Worm (Caenorhabditis elegans): Measurements from ENCODE around the gene unc-58.

The unc-58 gene

DNA sequence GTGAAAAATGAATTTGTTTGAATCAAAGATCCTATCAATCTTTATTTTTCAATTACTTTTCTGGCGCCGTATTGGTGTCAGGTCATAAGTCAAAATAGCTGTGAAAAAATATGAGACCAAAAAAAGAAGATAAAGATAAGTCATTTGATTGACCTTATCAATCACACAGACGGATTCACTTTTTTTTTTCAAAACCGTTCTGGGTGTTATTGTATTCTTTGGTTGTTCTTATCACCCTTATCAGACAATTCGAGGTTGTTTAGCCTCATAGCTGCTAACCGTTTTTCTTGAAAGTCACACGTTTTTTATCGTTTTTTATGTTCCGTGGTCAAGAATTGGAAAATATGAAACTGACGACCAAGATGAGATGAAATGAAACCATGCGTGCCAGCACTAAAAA lies 35.6 kb upstream of the unc-58 start (continued):
- no peak for TF ChIP-seq ceh-62 (tag; optimal IDR thresholded peaks at IDR 0.05)
- no peak for TF ChIP-seq daf-8 (GFP tag; IDR thresholded peaks at IDR 0.05)
- no peak for TF ChIP-seq unc-39 (tag; optimal IDR thresholded peaks at IDR 0.05)
- TF ChIP-seq lin-29 (GFP tag; IDR thresholded peaks at IDR 0.05), result no peak
- TF ChIP-seq php-3 (GFP tag; IDR thresholded peaks at IDR 0.05), result no peak
- TF ChIP-seq ces-1 (GFP tag; optimal IDR thresholded peaks at IDR 0.05), result no peak
- no peak for TF ChIP-seq T26A8.4 (GFP tag; IDR thresholded peaks at IDR 0.05)
- TF ChIP-seq ceh-44 (GFP tag; IDR thresholded peaks at IDR 0.05), result no peak
- TF ChIP-seq spr-3 (GFP tag; optimal IDR thresholded peaks at IDR 0.05), result no peak
- no peak for TF ChIP-seq arid-1 (GFP tag; conservative IDR thresholded peaks at IDR 0.05)
- no peak for TF ChIP-seq snpc-1.2 (GFP tag; IDR thresholded peaks at IDR 0.05)
- no peak for TF ChIP-seq egl-27 (tag; optimal IDR thresholded peaks at IDR 0.05)
- TF ChIP-seq hlh-11 (tag; optimal IDR thresholded peaks at IDR 0.05), result peak; percentile 49
- TF ChIP-seq nhr-25 (tag; optimal IDR thresholded peaks at IDR 0.05; ENCODE audit: borderline replicate concordance, insufficient read depth), result peak; percentile 75
- TF ChIP-seq jun-1 (tag; optimal IDR thresholded peaks at IDR 0.05), result no peak
- TF ChIP-seq zip-11 (GFP tag; IDR thresholded peaks at IDR 0.05), result no peak
- no peak for TF ChIP-seq daf-19 (GFP tag; conservative IDR thresholded peaks at IDR 0.05)
- TF ChIP-seq nhr-102 (tag; optimal IDR thresholded peaks at IDR 0.05), result no peak
- TF ChIP-seq tag-97 (GFP tag; IDR thresholded peaks at IDR 0.05), result no peak
- TF ChIP-seq daf-16 (GFP tag; optimal IDR thresholded peaks at IDR 0.05), result no peak
- no peak for TF ChIP-seq daf-16 (tag; optimal IDR thresholded peaks at IDR 0.05)
- no peak for TF ChIP-seq zip-2 (tag; optimal IDR thresholded peaks at IDR 0.05)
- no peak for TF ChIP-seq ceh-82 (tag; optimal IDR thresholded peaks at IDR 0.05)
- TF ChIP-seq ceh-32 (tag; optimal IDR thresholded peaks at IDR 0.05; ENCODE audit: poor library complexity), result no peak
- no peak for TF ChIP-seq daf-12 (tag; optimal IDR thresholded peaks at IDR 0.05)
- no peak for TF ChIP-seq ama-1 (optimal IDR thresholded peaks at IDR 0.05)
- TF ChIP-seq tra-1 (GFP tag; IDR thresholded peaks at IDR 0.05), result 0 out of 2 replicates have a peak, but pooled peaks have one; percentile 41
- no peak for TF ChIP-seq ZK337.2 (GFP tag; IDR thresholded peaks at IDR 0.05)
- no peak for TF ChIP-seq unc-130 (GFP tag; optimal IDR thresholded peaks at IDR 0.05)
- no peak for TF ChIP-seq fkh-10 (GFP tag; optimal IDR thresholded peaks at IDR 0.05)

DNA sequence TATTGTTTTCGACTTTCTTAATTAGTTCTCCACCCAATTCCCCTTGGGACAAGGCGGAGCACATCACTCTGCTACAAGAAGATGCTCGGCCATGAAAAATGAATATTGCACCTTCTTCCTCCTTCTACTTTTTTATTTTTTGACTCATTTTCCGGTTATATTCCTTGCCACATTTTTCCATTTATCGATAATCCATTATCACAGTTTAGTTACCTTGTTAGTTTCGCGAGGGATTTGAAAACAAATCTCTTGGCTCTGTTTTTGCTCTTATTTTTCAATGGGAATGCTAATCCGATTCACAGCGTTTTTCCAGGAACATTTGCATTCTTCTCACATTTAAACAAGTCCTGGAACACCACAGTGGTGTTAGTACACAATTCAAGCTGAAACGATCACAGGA lies 34.0 kb upstream of the unc-58 start, which contains the start of gene rnp-9:
Gene rnp-9 (plus strand): TSS at position 301 of the 400 bp plus-strand sequence.
- TF ChIP-seq aly-2 (tag; optimal IDR thresholded peaks at IDR 0.05) (no peak), mep-1 (tag; optimal IDR thresholded peaks at IDR 0.05) (no peak), egl-27 (tag; optimal IDR thresholded peaks at IDR 0.05) (no peak), hif-1 (tag; optimal IDR thresholded peaks at IDR 0.05) (no peak), nhr-48 (tag; optimal IDR thresholded peaks at IDR 0.05) (no peak), attf-4 (tag; optimal IDR thresholded peaks at IDR 0.05) (no peak), nhr-25 (tag; optimal IDR thresholded peaks at IDR 0.05; ENCODE audit: borderline replicate concordance, insufficient read depth) (no peak), gei-8 (GFP tag; optimal IDR thresholded peaks at IDR 0.05) (no peak), ctbp-1 (GFP tag; IDR thresholded peaks at IDR 0.05) (no peak), daf-8 (GFP tag; IDR thresholded peaks at IDR 0.05) (no peak), nhr-42 (GFP tag; IDR thresholded peaks at IDR 0.05) (no peak), lim-7 (GFP tag; IDR thresholded peaks at IDR 0.05) (no peak), dve-1 (tag; optimal IDR thresholded peaks at IDR 0.05; ENCODE audit: insufficient read depth) (no peak), sdz-12 (GFP tag; optimal IDR thresholded peaks at IDR 0.05) (no peak), dmd-6 (GFP tag; IDR thresholded peaks at IDR 0.05) (no peak), lin-29 (GFP tag; IDR thresholded peaks at IDR 0.05) (no peak)

Measured in whole organism, L4 larva.